Worm (Caenorhabditis elegans) whole organism, L1 larva: ENCODE results near the gene srd-1.

Source experiments
- ama-1 ChIP-seq: fragments of 150-350 bp; optimal IDR thresholded peaks from 2 replicates; lab custom pipeline; 2014
- jun-1 ChIP-seq: fragments of 150-350 bp; optimal IDR thresholded peaks from 2 replicates; lab custom pipeline; 2014; ENCODE audit warnings: missing biosample characterization, missing genetic modification reagents, missing genetic modification characterization
- mab-9 ChIP-seq: fragments of 200-800 bp; sonication (Bioruptor generic); IDR thresholded peaks from 2 replicates; pipeline ENCODE4 v1.3.6; 2022; ENCODE audit warnings: missing genetic modification reagents, missing genetic modification characterization, missing compliant biosample characterization
- mdl-1 ChIP-seq, 2 experiments: fragments of 150-350 bp; optimal IDR thresholded peaks; 2 replicates each; lab custom pipeline; 2014 to 2017; ENCODE audit warnings: missing biosample characterization in 2 of 2, missing genetic modification characterization in 2 of 2, inconsistent platforms in 1 of 2
- mep-1 ChIP-seq: fragments of 150-350 bp; optimal IDR thresholded peaks from 2 replicates; lab custom pipeline; 2014; ENCODE audit warnings: missing biosample characterization, missing genetic modification characterization
- nhr-11 ChIP-seq: fragments of 150-350 bp; optimal IDR thresholded peaks from 2 replicates; lab custom pipeline; 2014; ENCODE audit warnings: missing biosample characterization, missing genetic modification characterization
- zag-1 ChIP-seq: fragments of 150-350 bp; optimal IDR thresholded peaks from 2 replicates; lab custom pipeline; 2014; ENCODE audit warnings: missing biosample characterization, missing genetic modification characterization

DNA sequence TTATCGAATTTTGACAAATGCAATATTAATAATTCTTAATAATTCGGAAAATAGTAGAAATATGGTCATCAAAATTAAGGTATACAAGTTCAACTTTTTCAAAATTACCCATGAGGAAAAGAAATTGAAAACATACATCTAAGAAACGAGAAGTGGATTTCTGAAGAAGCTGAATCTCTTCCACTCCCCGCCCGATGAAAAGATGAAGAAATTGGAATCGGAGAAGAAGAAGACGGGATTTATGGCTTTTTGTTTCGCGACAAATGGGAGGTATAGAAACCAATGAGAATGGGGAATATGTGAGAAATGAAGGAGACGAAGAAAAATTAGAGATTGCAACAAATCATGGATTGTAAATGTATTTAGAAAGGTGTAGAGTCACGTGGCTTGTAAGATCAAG, 20.5 kb upstream of the srd-1 start:
- TF ChIP-seq jun-1 (tag; lab: Kevin White, UChicago) (no peak), mdl-1 (tag; optimal IDR thresholded peaks at IDR 0.05; lab: Kevin White, UChicago) (no peak), mab-9 (GFP tag; lab: Robert Waterston, UW) (no peak), nhr-11 (no peak), mep-1 (no peak), zag-1 (tag; lab: Kevin White, UChicago) (no peak), ama-1 (lab: Kevin White, UChicago) (no peak)
